Worm (Caenorhabditis elegans): ENCODE data around the gene C09E10.3.

DNA sequence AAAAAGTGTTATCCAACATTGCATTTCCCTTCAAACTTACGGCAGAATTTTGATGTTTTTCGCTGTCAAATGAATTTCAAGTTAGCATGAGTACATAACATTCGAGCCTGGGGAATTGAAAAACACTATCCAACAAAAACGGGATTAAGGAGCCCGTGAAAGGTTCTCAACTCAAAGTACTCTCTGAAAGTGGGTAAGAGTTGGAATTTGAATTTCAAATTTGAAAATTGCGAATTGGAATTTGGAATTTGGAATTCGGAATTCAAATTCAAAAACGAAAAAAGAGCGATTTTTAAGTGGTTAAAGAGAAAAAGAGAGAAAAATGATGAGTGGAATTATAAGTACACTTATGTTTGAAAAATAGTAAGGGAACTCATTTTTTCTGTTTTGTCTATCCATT is at the start of gene C09E10.3, which contains the start of gene dgk-1:
- TF ChIP-seq unc-62 (GFP tag; optimal IDR thresholded peaks at IDR 0.05) (no peak), snpc-4 (tag; optimal IDR thresholded peaks at IDR 0.05) (no peak), lsy-2 (tag; optimal IDR thresholded peaks at IDR 0.05) (no peak), unc-39 (tag; optimal IDR thresholded peaks at IDR 0.05) (no peak), ces-1 (GFP tag; optimal IDR thresholded peaks at IDR 0.05) (no peak), pha-4 (tag; optimal IDR thresholded peaks at IDR 0.05) (no peak), lin-13 (tag; optimal IDR thresholded peaks at IDR 0.05) (no peak), ceh-39 (tag; optimal IDR thresholded peaks at IDR 0.05) (no peak), blmp-1 (tag; optimal IDR thresholded peaks at IDR 0.05) (no peak), elt-3 (tag; optimal IDR thresholded peaks at IDR 0.05) (no peak), nhr-2 (tag; optimal IDR thresholded peaks at IDR 0.05) (no peak), nhr-76 (tag; optimal IDR thresholded peaks at IDR 0.05) (no peak), mab-5 (tag; optimal IDR thresholded peaks at IDR 0.05) (no peak)

All from whole organism, mixed stage, embryonic.